Fruit fly (Drosophila melanogaster) whole organism, embryonic: Measurements from ENCODE around the gene Mtch.

Experiments
- B-H2 ChIP-seq: fragments of 200-800 bp; sonication (Bioruptor generic); optimal IDR thresholded peaks from 2 replicates; lab custom pipeline; 2018; ENCODE audit warnings: missing biosample characterization, mild to moderate bottlenecking, missing genetic modification characterization
- Bteb2 ChIP-seq: fragments of 200-800 bp; sonication (Bioruptor generic); optimal IDR thresholded peaks from 2 replicates; lab custom pipeline; 2016; ENCODE audit warnings: missing biosample characterization, missing genetic modification characterization
- CG10543 ChIP-seq: fragments of 200-800 bp; sonication (Bioruptor generic); optimal IDR thresholded peaks from 3 replicates; lab custom pipeline; 2017; ENCODE audit warnings: missing biosample characterization, mild to moderate bottlenecking, missing genetic modification characterization, moderate library complexity
- CG10979 ChIP-seq: fragments of 200-800 bp; sonication (Bioruptor generic); optimal IDR thresholded peaks from 2 replicates; lab custom pipeline; 2018; ENCODE audit warnings: missing biosample characterization, mild to moderate bottlenecking, missing genetic modification characterization, moderate library complexity
- CG12299 ChIP-seq: fragments of 200-800 bp; sonication (Bioruptor generic); optimal IDR thresholded peaks from 2 replicates; lab custom pipeline; 2018; ENCODE audit warnings: missing biosample characterization, mild to moderate bottlenecking, missing genetic modification characterization
- CG12659 ChIP-seq: fragments of 200-800 bp; sonication (Bioruptor generic); optimal IDR thresholded peaks from 3 replicates; lab custom pipeline; 2017; ENCODE audit warnings: mild to moderate bottlenecking, missing biosample characterization, missing genetic modification reagents, missing genetic modification characterization
- CG12769 ChIP-seq: fragments of 200-800 bp; sonication (Bioruptor generic); optimal IDR thresholded peaks from 2 replicates; lab custom pipeline; 2019; ENCODE audit warnings: missing biosample characterization, mild to moderate bottlenecking, missing genetic modification characterization, moderate library complexity
- CG12942 ChIP-seq: fragments of 200-800 bp; sonication (Bioruptor generic); optimal IDR thresholded peaks from 3 replicates; lab custom pipeline; 2016; ENCODE audit warnings: missing biosample characterization, missing genetic modification characterization
- CG13296 ChIP-seq: fragments of 200-800 bp; sonication (Bioruptor generic); optimal IDR thresholded peaks from 3 replicates; lab custom pipeline; 2018; ENCODE audit warnings: missing biosample characterization, mild to moderate bottlenecking, missing genetic modification characterization
- CG13894 ChIP-seq: fragments of 200-800 bp; sonication (Bioruptor generic); optimal IDR thresholded peaks from 3 replicates; lab custom pipeline; 2018; ENCODE audit warnings: missing biosample characterization, mild to moderate bottlenecking, missing genetic modification characterization, moderate library complexity
- CG15269 ChIP-seq: fragments of 200-800 bp; sonication (Bioruptor generic); optimal IDR thresholded peaks from 2 replicates; lab custom pipeline; 2018; ENCODE audit warnings: missing biosample characterization, mild to moderate bottlenecking, missing genetic modification characterization, moderate library complexity
- CG16779 ChIP-seq: fragments of 200-800 bp; sonication (Bioruptor generic); IDR thresholded peaks from 2 replicates; pipeline ENCODE4 v1.3.6; 2022; ENCODE audit warnings: missing biosample characterization, missing genetic modification characterization
- CG3281 ChIP-seq: fragments of 200-800 bp; sonication (Bioruptor generic); optimal IDR thresholded peaks from 3 replicates; lab custom pipeline; 2017; ENCODE audit warnings: missing biosample characterization, mild to moderate bottlenecking, missing genetic modification characterization
- CG33557 ChIP-seq: fragments of 200-800 bp; sonication (Bioruptor generic); optimal IDR thresholded peaks from 2 replicates; lab custom pipeline; 2019; ENCODE audit warnings: missing biosample characterization, mild to moderate bottlenecking, missing genetic modification characterization, moderate library complexity
- CG42726 ChIP-seq: fragments of 200-800 bp; sonication (Bioruptor generic); IDR thresholded peaks from 2 replicates; pipeline ENCODE4 v1.3.6; 2022; ENCODE audit warnings: missing biosample characterization, missing genetic modification characterization; ENCODE audit not compliant: partially characterized antibody
- CG5180 ChIP-seq: fragments of 200-800 bp; sonication (Bioruptor generic); optimal IDR thresholded peaks from 3 replicates; lab custom pipeline; 2017; ENCODE audit warnings: missing biosample characterization, missing genetic modification characterization, mild to moderate bottlenecking, moderate library complexity, missing genetic modification reagents
- CG8924 ChIP-seq: fragments of 200-800 bp; optimal IDR thresholded peaks from 3 replicates; lab custom pipeline; 2019; ENCODE audit warnings: missing biosample characterization, mild to moderate bottlenecking, missing genetic modification characterization, moderate library complexity
- CG9727 ChIP-seq: fragments of 200-800 bp; sonication (Bioruptor generic); optimal IDR thresholded peaks from 3 replicates; lab custom pipeline; 2017; ENCODE audit warnings: missing biosample characterization, mild to moderate bottlenecking, missing genetic modification characterization
- Dbx ChIP-seq: fragments of 200-800 bp; sonication (Bioruptor generic); IDR thresholded peaks from 3 replicates; pipeline ENCODE4 v1.3.6; 2022; ENCODE audit warnings: missing biosample characterization, missing genetic modification characterization
- Deaf1 ChIP-seq: fragments of 200-800 bp; optimal IDR thresholded peaks from 3 replicates; lab custom pipeline; 2019; ENCODE audit warnings: missing biosample characterization, mild to moderate bottlenecking, missing genetic modification characterization, moderate library complexity
- Eip74EF ChIP-seq, 2 experiments: fragments of 200-800 bp in 1 of 2; fragments of >200 bp in 1 of 2; sonication (Bioruptor generic) in 1 of 2; optimal IDR thresholded peaks; 2 replicates each; lab custom pipeline; 2017 to 2019; ENCODE audit warnings: missing biosample characterization in 2 of 2, missing genetic modification characterization in 2 of 2, mild to moderate bottlenecking in 1 of 2, moderate library complexity in 1 of 2
- Fer3 ChIP-seq: fragments of 200-800 bp; sonication (Bioruptor generic); optimal IDR thresholded peaks from 2 replicates; lab custom pipeline; 2018; ENCODE audit warnings: missing biosample characterization, mild to moderate bottlenecking, missing genetic modification characterization, moderate library complexity
- HmgZ ChIP-seq: fragments of 200-800 bp; sonication (Bioruptor generic); optimal IDR thresholded peaks from 2 replicates; lab custom pipeline; 2018; ENCODE audit warnings: missing biosample characterization, mild to moderate bottlenecking, missing genetic modification characterization
- Hr78 ChIP-seq, 2 experiments: fragments of 200-800 bp in 1 of 2; fragments of >200 bp in 1 of 2; sonication (Bioruptor generic) in 1 of 2; optimal IDR thresholded peaks; 2 replicates each; lab custom pipeline; 2017 to 2019; ENCODE audit warnings: missing biosample characterization in 2 of 2, missing genetic modification characterization in 2 of 2, mild to moderate bottlenecking in 1 of 2, moderate library complexity in 1 of 2
- MBD-R2 ChIP-seq: fragments of 200-800 bp; sonication (Bioruptor generic); IDR thresholded peaks from 2 replicates; pipeline ENCODE4 v1.3.6; 2022; ENCODE audit warnings: missing biosample characterization, missing genetic modification characterization
- Meics ChIP-seq: fragments of 200-800 bp; sonication (Bioruptor generic); optimal IDR thresholded peaks from 2 replicates; lab custom pipeline; 2017; ENCODE audit warnings: missing biosample characterization, mild to moderate bottlenecking, missing genetic modification characterization
- Rfx ChIP-seq: fragments of 200-800 bp; sonication (Bioruptor generic); IDR thresholded peaks from 2 replicates; pipeline ENCODE4 v1.3.6; 2022; ENCODE audit warnings: missing biosample characterization, missing genetic modification characterization
- ash1 ChIP-seq: fragments of 200-800 bp; sonication (Bioruptor generic); optimal IDR thresholded peaks from 2 replicates; lab custom pipeline; 2018; ENCODE audit warnings: missing biosample characterization, mild to moderate bottlenecking, missing genetic modification characterization
- cg ChIP-seq: fragments of 200-800 bp; sonication (Bioruptor generic); optimal IDR thresholded peaks from 3 replicates; lab custom pipeline; 2019; ENCODE audit warnings: missing biosample characterization, mild to moderate bottlenecking, missing genetic modification characterization, moderate library complexity
- chinmo ChIP-seq: fragments of 200-800 bp; sonication (Bioruptor generic); IDR thresholded peaks from 4 replicates; pipeline ENCODE4 v1.3.6; 2022; ENCODE audit warnings: missing biosample characterization, missing genetic modification characterization; ENCODE audit not compliant: partially characterized antibody
- ci ChIP-seq: fragments of 200-800 bp; sonication (Bioruptor generic); IDR thresholded peaks from 3 replicates; pipeline ENCODE4 v1.3.6; 2022; ENCODE audit warnings: missing biosample characterization, missing genetic modification characterization
- gcm ChIP-seq: fragments of 200-800 bp; sonication (Bioruptor generic); optimal IDR thresholded peaks from 2 replicates; lab custom pipeline; 2019; ENCODE audit warnings: missing biosample characterization, mild to moderate bottlenecking, missing genetic modification characterization, moderate library complexity
- gcm2 ChIP-seq: fragments of 200-800 bp; sonication (Bioruptor generic); optimal IDR thresholded peaks from 2 replicates; lab custom pipeline; 2016; ENCODE audit warnings: missing biosample characterization, missing genetic modification characterization
- grau ChIP-seq: fragments of 200-800 bp; optimal IDR thresholded peaks from 3 replicates; lab custom pipeline; 2019; ENCODE audit warnings: missing biosample characterization, mild to moderate bottlenecking, missing genetic modification characterization, moderate library complexity
- her ChIP-seq: fragments of 200-800 bp; sonication (Bioruptor generic); optimal IDR thresholded peaks from 2 replicates; lab custom pipeline; 2016; ENCODE audit warnings: missing biosample characterization, missing genetic modification characterization
- lab ChIP-seq: fragments of 200-800 bp; sonication (Bioruptor generic); optimal IDR thresholded peaks from 3 replicates; lab custom pipeline; 2017; ENCODE audit warnings: missing biosample characterization, missing genetic modification characterization, mild to moderate bottlenecking, moderate library complexity, missing genetic modification reagents
- nom ChIP-seq: fragments of 200-800 bp; sonication (Bioruptor generic); optimal IDR thresholded peaks from 2 replicates; lab custom pipeline; 2017; ENCODE audit warnings: missing biosample characterization, missing genetic modification characterization, mild to moderate bottlenecking, moderate library complexity, missing genetic modification reagents
- pan ChIP-seq, 4 experiments: fragments of >200 bp in 3 of 4; fragments of 200-800 bp in 1 of 4; sonication (Bioruptor generic) in 1 of 4; optimal IDR thresholded peaks in 3 of 4; IDR thresholded peaks in 1 of 4; 2 replicates each; pipeline versions ENCODE4 v1.3.6 to Lab custom; 2017 to 2022; ENCODE audit warnings: missing biosample characterization in 2 of 4, missing genetic modification characterization in 2 of 4, mixed read lengths in 1 of 4
- pfk ChIP-seq: fragments of 200-800 bp; sonication (Bioruptor generic); optimal IDR thresholded peaks from 2 replicates; lab custom pipeline; 2018; ENCODE audit warnings: missing biosample characterization, mild to moderate bottlenecking, missing genetic modification characterization, moderate library complexity
- pros ChIP-seq: fragments of 200-800 bp; sonication (Bioruptor generic); optimal IDR thresholded peaks from 3 replicates; lab custom pipeline; 2019; ENCODE audit warnings: missing biosample characterization, mild to moderate bottlenecking, missing genetic modification characterization, moderate library complexity
- run ChIP-seq: fragments of 200-800 bp; sonication (Bioruptor generic); optimal IDR thresholded peaks from 3 replicates; lab custom pipeline; 2018; ENCODE audit warnings: missing biosample characterization, mild to moderate bottlenecking, missing genetic modification characterization
- so ChIP-seq: fragments of 200-800 bp; sonication (Bioruptor generic); IDR thresholded peaks from 3 replicates; pipeline ENCODE4 v1.3.6; 2022; ENCODE audit warnings: missing biosample characterization, missing genetic modification characterization
- sr ChIP-seq: fragments of 200-800 bp; sonication (Bioruptor generic); IDR thresholded peaks from 3 replicates; pipeline ENCODE4 v1.3.6; 2022; ENCODE audit warnings: missing biosample characterization, missing genetic modification characterization
- stwl ChIP-seq: fragments of 200-800 bp; sonication (Bioruptor generic); optimal IDR thresholded peaks from 3 replicates; lab custom pipeline; 2018; ENCODE audit warnings: missing biosample characterization, mild to moderate bottlenecking, missing genetic modification characterization, moderate library complexity
- vvl ChIP-seq: fragments of 200-800 bp; sonication (Bioruptor generic); IDR thresholded peaks from 2 replicates; pipeline ENCODE4 v1.3.6; 2022; ENCODE audit warnings: missing biosample characterization, missing genetic modification characterization
- zen2 ChIP-seq: fragments of 200-800 bp; sonication (Bioruptor generic); IDR thresholded peaks from 3 replicates; pipeline ENCODE4 v1.3.6; 2022; ENCODE audit warnings: missing biosample characterization, missing genetic modification characterization; ENCODE audit not compliant: partially characterized antibody

Gene Mtch

DNA sequence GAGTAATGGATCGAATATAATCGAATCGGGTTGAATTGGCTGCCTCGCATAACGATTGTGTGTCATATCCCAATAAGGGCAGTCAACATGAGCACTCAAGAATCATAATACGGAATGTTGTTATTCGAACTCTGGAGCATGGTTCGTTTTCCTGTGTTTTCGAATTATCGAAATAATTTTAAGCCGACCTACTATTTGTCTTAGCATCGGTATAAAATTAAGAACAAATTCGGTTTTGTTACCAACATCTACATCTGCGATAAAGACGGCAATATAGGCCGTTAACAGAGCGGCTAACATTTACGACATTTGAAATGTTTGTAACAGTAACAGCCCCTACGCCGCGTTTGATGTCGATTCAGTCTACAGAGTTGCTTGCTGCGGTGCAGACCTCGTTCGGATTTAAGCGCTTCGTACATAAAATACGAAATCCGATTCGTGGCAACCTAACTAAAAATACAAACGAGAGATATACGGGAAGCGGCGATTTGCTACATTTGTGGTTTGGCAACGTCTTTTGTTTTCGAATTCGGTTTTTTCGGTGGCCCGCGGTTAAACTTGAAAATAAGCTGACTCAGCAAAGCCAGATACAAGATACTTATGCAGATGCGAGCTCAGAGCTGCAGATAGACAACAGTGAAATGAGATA lies 23.9 kb upstream of the Mtch start (continued):
- TF ChIP-seq CG10543: peak; percentile 50
- no peak for TF ChIP-seq CG10979 (tag; lab: Kevin White, UChicago)
- TF ChIP-seq Bteb2 (GFP tag; lab: Kevin White, UChicago): peak; percentile 4
- peak; percentile 79 for TF ChIP-seq CG13894 (tag; lab: Kevin White, UChicago)
- peak; percentile 59; the same call in 2 of the 3 replicates for TF ChIP-seq Dbx (GFP tag; lab: Robert Waterston, UW)
- TF ChIP-seq cg (GFP tag; lab: Kevin White, UChicago): no peak
- TF ChIP-seq gcm2 (GFP tag; lab: Kevin White, UChicago): peak; percentile 5
- TF ChIP-seq gcm (GFP tag; lab: Kevin White, UChicago): peak; percentile 37
- peak; percentile 46 for TF ChIP-seq CG3281 (GFP tag; lab: Kevin White, UChicago)
- TF ChIP-seq her (GFP tag; lab: Kevin White, UChicago): peak; percentile 10
- peak; percentile 27 for TF ChIP-seq stwl (tag; lab: Kevin White, UChicago)
- TF ChIP-seq so (GFP tag; lab: Robert Waterston, UW): peak; percentile 54; the same call in 2 of the 3 replicates
- TF ChIP-seq CG16779 (GFP tag; lab: Robert Waterston, UW): no peak
- TF ChIP-seq pfk (GFP tag; lab: Kevin White, UChicago): peak; percentile 17
- TF ChIP-seq lab (GFP tag; lab: Kevin White, UChicago): peak; percentile 61
- peak; percentile 35 for TF ChIP-seq CG12299 (tag; lab: Kevin White, UChicago)
- TF ChIP-seq Rfx (GFP tag; lab: Robert Waterston, UW): peak; percentile 24; the same call in 1 of the 2 replicates
- peak; percentile 8 for TF ChIP-seq Meics (GFP tag; lab: Kevin White, UChicago)
- peak; percentile 17 for TF ChIP-seq nom (GFP tag; lab: Kevin White, UChicago)
- peak; percentile 26 for TF ChIP-seq CG15269 (tag; lab: Kevin White, UChicago)
- TF ChIP-seq B-H2 (GFP tag; lab: Kevin White, UChicago): peak; percentile 38
- peak; percentile 27; the same call in 2 of the 3 replicates for TF ChIP-seq zen2 (GFP tag; lab: Robert Waterston, UW)
- peak; percentile 12 for TF ChIP-seq Fer3 (tag; lab: Kevin White, UChicago)
- peak; percentile 60; the same call in 1 of the 2 replicates for TF ChIP-seq vvl (GFP tag; lab: Robert Waterston, UW)
- TF ChIP-seq CG12659 (GFP tag; lab: Kevin White, UChicago): peak; percentile 23
- TF ChIP-seq pros: peak; percentile 29
- TF ChIP-seq grau (tag; lab: Kevin White, UChicago): peak; percentile 18
- peak; percentile 95; the same call in 3 of the 4 replicates for TF ChIP-seq chinmo
- TF ChIP-seq CG5180 (GFP tag; lab: Kevin White, UChicago): peak; percentile 84
- TF ChIP-seq CG13296 (GFP tag; lab: Kevin White, UChicago): peak; percentile 55
- peak; percentile 72 for TF ChIP-seq run (tag; lab: Kevin White, UChicago)
- peak; percentile 70 for TF ChIP-seq ci (GFP tag; lab: Robert Waterston, UW)
- peak; percentile 55 for TF ChIP-seq ash1 (GFP tag; lab: Kevin White, UChicago)
- peak; percentile 32 for TF ChIP-seq CG8924 (tag; lab: Kevin White, UChicago)
- no peak for TF ChIP-seq CG9727
- peak; percentile 19 for TF ChIP-seq CG33557 (GFP tag; lab: Kevin White, UChicago)
- peak; percentile 4; the same call in 1 of the 2 replicates for TF ChIP-seq MBD-R2 (GFP tag; lab: Robert Waterston, UW)
- peak; percentile 91 for TF ChIP-seq Deaf1
- TF ChIP-seq Eip74EF (GFP tag; optimal IDR thresholded peaks at IDR 0.05; lab: Kevin White, UChicago): peak in 1 of 2 experiments; percentile 41
- TF ChIP-seq CG12942: no peak
- TF ChIP-seq Hr78 (GFP tag; optimal IDR thresholded peaks at IDR 0.05; lab: Kevin White, UChicago): peak in 1 of 2 experiments; percentile 16
- peak; percentile 79 for TF ChIP-seq CG12769 (tag; lab: Kevin White, UChicago)
- peak; percentile 52 for TF ChIP-seq HmgZ (tag; lab: Kevin White, UChicago)
- 0 out of 2 replicates have a peak, but pooled peaks have one; percentile 3 for TF ChIP-seq CG42726 (GFP tag; lab: Robert Waterston, UW)
- peak; percentile 14; the same call in 1 of the 3 replicates for TF ChIP-seq sr (GFP tag; lab: Robert Waterston, UW)
- TF ChIP-seq pan (optimal IDR thresholded peaks at IDR 0.05; lab: Kevin White, UChicago): no peak
- peak in 1 of 2 experiments; percentile 62 for TF ChIP-seq pan (GFP tag; optimal IDR thresholded peaks at IDR 0.05 in 1 of 2, IDR thresholded peaks at IDR 0.05 in 1 of 2)
